Fruit fly (Drosophila melanogaster): Measurements from ENCODE around the gene CG11327.

Gene CG11327

dm6 chr2L:6716182-6716770, 29.8 kb upstream of the CG11327 start, which contains the start of gene AkhR:
Gene AkhR, minus strand, starts transcription at chr2L:6716186.
- TF ChIP-seq rn (GFP tag; IDR thresholded peaks at IDR 0.05) (no peak), CG9948 (tag; optimal IDR thresholded peaks at IDR 0.05) (no peak), CG13204 (GFP tag; optimal IDR thresholded peaks at IDR 0.05) (no peak), CG12605 (GFP tag; IDR thresholded peaks at IDR 0.05) (no peak), fd96Ca (GFP tag; IDR thresholded peaks at IDR 0.05) (no peak), EcR (GFP tag; optimal IDR thresholded peaks at IDR 0.05) (no peak), Pif1A (GFP tag; optimal IDR thresholded peaks at IDR 0.05) (no peak), CG8159 (tag; optimal IDR thresholded peaks at IDR 0.05) (no peak), CG32121 (GFP tag; IDR thresholded peaks at IDR 0.05) (no peak), CG10348 (GFP tag; IDR thresholded peaks at IDR 0.05) (no peak), CG34367 (tag; optimal IDR thresholded peaks at IDR 0.05) (no peak), CG17806 (tag; optimal IDR thresholded peaks at IDR 0.05) (no peak), CG4496 (GFP tag; IDR thresholded peaks at IDR 0.05) (no peak), D1 (tag; optimal IDR thresholded peaks at IDR 0.05) (no peak), Pif1B (GFP tag; optimal IDR thresholded peaks at IDR 0.05) (no peak), Snoo (tag; optimal IDR thresholded peaks at IDR 0.05) (no peak), CG15710 (tag; optimal IDR thresholded peaks at IDR 0.05) (no peak)

- no peak for TF ChIP-seq CG17806 (tag; optimal IDR thresholded peaks at IDR 0.05)
- TF ChIP-seq CG13204 (GFP tag; optimal IDR thresholded peaks at IDR 0.05) = peak; percentile 39
- TF ChIP-seq CG8159 (tag; optimal IDR thresholded peaks at IDR 0.05) = peak; percentile 3
- TF ChIP-seq CG4496 (GFP tag; IDR thresholded peaks at IDR 0.05) = peak; percentile 63; the same call in 2 of the 3 replicates
- no peak for TF ChIP-seq D1 (tag; optimal IDR thresholded peaks at IDR 0.05)
- TF ChIP-seq CG12605 (GFP tag; IDR thresholded peaks at IDR 0.05) = peak; percentile 29; the same call in 1 of the 2 replicates
- TF ChIP-seq CG14655 (GFP tag; optimal IDR thresholded peaks at IDR 0.05) = peak; percentile 8
- peak; percentile 36 for TF ChIP-seq EcR (GFP tag; optimal IDR thresholded peaks at IDR 0.05)
- TF ChIP-seq gl (tag; optimal IDR thresholded peaks at IDR 0.05) = peak; percentile 31
Measured at dm6 chr2L:6708997-6709662, 22.6 kb upstream of the CG11327 start, which contains the start of gene Tsp. Gene Tsp, minus strand, starts transcription at chr2L:6709086.

- TF ChIP-seq D1 (tag; optimal IDR thresholded peaks at IDR 0.05) = no peak
- no peak for TF ChIP-seq CG34367 (tag; optimal IDR thresholded peaks at IDR 0.05)
- TF ChIP-seq CG9948 (tag; optimal IDR thresholded peaks at IDR 0.05) = no peak
Measured at dm6 chr2L:6706368-6706919, 19.9 kb upstream of the CG11327 start.

dm6 chr2L:6705081-6705480, 18.6 kb upstream of the CG11327 start:
- TF ChIP-seq Pif1B (GFP tag; optimal IDR thresholded peaks at IDR 0.05) = no peak
- TF ChIP-seq CG13204 (GFP tag; optimal IDR thresholded peaks at IDR 0.05) = no peak
- TF ChIP-seq rn (GFP tag; IDR thresholded peaks at IDR 0.05) = no peak
- no peak for TF ChIP-seq CG9948 (tag; optimal IDR thresholded peaks at IDR 0.05)
- TF ChIP-seq CG32121 (GFP tag; IDR thresholded peaks at IDR 0.05) = no peak
- TF ChIP-seq CG17806 (tag; optimal IDR thresholded peaks at IDR 0.05) = no peak
- TF ChIP-seq fd96Ca (GFP tag; IDR thresholded peaks at IDR 0.05) = 0 out of 3 replicates have a peak, but pooled peaks have one; percentile 18
- TF ChIP-seq CG14655 (GFP tag; optimal IDR thresholded peaks at IDR 0.05) = no peak
- no peak for TF ChIP-seq CG10348 (GFP tag; IDR thresholded peaks at IDR 0.05)
- TF ChIP-seq CG15710 (tag; optimal IDR thresholded peaks at IDR 0.05) = no peak
- no peak for TF ChIP-seq D1 (tag; optimal IDR thresholded peaks at IDR 0.05)
- TF ChIP-seq CG4496 (GFP tag; IDR thresholded peaks at IDR 0.05) = peak; percentile 55; the same call in 1 of the 3 replicates
- TF ChIP-seq EcR (GFP tag; optimal IDR thresholded peaks at IDR 0.05) = no peak
- TF ChIP-seq gl (tag; optimal IDR thresholded peaks at IDR 0.05) = no peak
- no peak for TF ChIP-seq CG12605 (GFP tag; IDR thresholded peaks at IDR 0.05)
- no peak for TF ChIP-seq CG34367 (tag; optimal IDR thresholded peaks at IDR 0.05)
- no peak for TF ChIP-seq CG8301 (tag; optimal IDR thresholded peaks at IDR 0.05)
- TF ChIP-seq CG8159 (tag; optimal IDR thresholded peaks at IDR 0.05) = no peak
- no peak for TF ChIP-seq Snoo (tag; optimal IDR thresholded peaks at IDR 0.05)
- no peak for TF ChIP-seq Pif1A (GFP tag; optimal IDR thresholded peaks at IDR 0.05)
- TF ChIP-seq Ets98B (GFP tag; IDR thresholded peaks at IDR 0.05) = peak; percentile 14; the same call in 1 of the 2 replicates

dm6 chr2L:6701409-6702199, 15.1 kb upstream of the CG11327 start:
- peak; percentile 46 for TF ChIP-seq CG15710 (tag; optimal IDR thresholded peaks at IDR 0.05)
- no peak for TF ChIP-seq CG4496 (GFP tag; IDR thresholded peaks at IDR 0.05)
- TF ChIP-seq EcR (GFP tag; optimal IDR thresholded peaks at IDR 0.05) = peak; percentile 55
- TF ChIP-seq CG9948 (tag; optimal IDR thresholded peaks at IDR 0.05) = peak; percentile 41
- no peak for TF ChIP-seq fd96Ca (GFP tag; IDR thresholded peaks at IDR 0.05)
- peak; percentile 0 for TF ChIP-seq CG34367 (tag; optimal IDR thresholded peaks at IDR 0.05)
- TF ChIP-seq CG17806 (tag; optimal IDR thresholded peaks at IDR 0.05) = peak; percentile 34
- peak; percentile 32 for TF ChIP-seq Pif1A (GFP tag; optimal IDR thresholded peaks at IDR 0.05)
- peak; percentile 16 for TF ChIP-seq CG13204 (GFP tag; optimal IDR thresholded peaks at IDR 0.05)
- peak; percentile 39 for TF ChIP-seq Pif1B (GFP tag; optimal IDR thresholded peaks at IDR 0.05)
- no peak for TF ChIP-seq gl (tag; optimal IDR thresholded peaks at IDR 0.05)
- TF ChIP-seq CG8159 (tag; optimal IDR thresholded peaks at IDR 0.05) = peak; percentile 62
